Worm (Caenorhabditis elegans) whole organism, L1 larva: Measurements from ENCODE around the gene C34D10.5.

ENCODE experiments used
- C16A3.4 ChIP-seq: fragments of 150-350 bp; optimal IDR thresholded peaks from 2 replicates; lab custom pipeline; 2014; ENCODE audit warnings: missing biosample characterization, missing genetic modification characterization
- C34B4.2 ChIP-seq: sonication (generic microtip); optimal IDR thresholded peaks from 2 replicates; lab custom pipeline; 2017; ENCODE audit warnings: mild to moderate bottlenecking, missing genetic modification characterization, missing compliant biosample characterization
- F16B12.6 ChIP-seq: fragments of 150-350 bp; optimal IDR thresholded peaks from 2 replicates; lab custom pipeline; 2014; ENCODE audit warnings: missing biosample characterization, missing genetic modification characterization
- aha-1 ChIP-seq: fragments of 150-350 bp; optimal IDR thresholded peaks from 2 replicates; lab custom pipeline; 2014; ENCODE audit warnings: missing biosample characterization, missing genetic modification characterization
- alr-1 ChIP-seq: fragments of 200-800 bp; sonication (Bioruptor generic); optimal IDR thresholded peaks from 2 replicates; lab custom pipeline; 2018; ENCODE audit warnings: borderline replicate concordance, mild to moderate bottlenecking, missing genetic modification characterization, missing compliant biosample characterization
- aly-2 ChIP-seq: fragments of 150-350 bp; optimal IDR thresholded peaks from 2 replicates; lab custom pipeline; 2014; ENCODE audit warnings: missing biosample characterization, missing genetic modification characterization
- ama-1 ChIP-seq: fragments of 150-350 bp; optimal IDR thresholded peaks from 2 replicates; lab custom pipeline; 2014
- blmp-1 ChIP-seq: fragments of 150-350 bp; optimal IDR thresholded peaks from 2 replicates; lab custom pipeline; 2014; ENCODE audit warnings: missing biosample characterization, missing genetic modification characterization
- ceh-82 ChIP-seq, 3 experiments: fragments of 150-350 bp in 1 of 3; sonication (generic microtip) in 2 of 3; optimal IDR thresholded peaks; 2 replicates each; lab custom pipeline; 2014 to 2017; ENCODE audit warnings: missing biosample characterization in 3 of 3, missing genetic modification characterization in 3 of 3
- ces-1 ChIP-seq: fragments of 150-350 bp; optimal IDR thresholded peaks from 2 replicates; lab custom pipeline; 2014; ENCODE audit warnings: missing biosample characterization, missing genetic modification reagents, missing genetic modification characterization
- dsc-1 ChIP-seq: sonication (generic microtip); optimal IDR thresholded peaks from 2 replicates; lab custom pipeline; 2016; ENCODE audit warnings: mild to moderate bottlenecking, missing genetic modification characterization, missing compliant biosample characterization
- efl-1 ChIP-seq, 4 experiments: fragments of 150-350 bp; optimal IDR thresholded peaks in 3 of 4; peaks in 1 of 4; 1 replicate in 1 of 4; 2 replicates in 3 of 4; lab custom pipeline; 2014; ENCODE audit warnings: missing biosample characterization in 2 of 4, missing genetic modification characterization in 2 of 4, missing genetic modification reagents in 2 of 4
- ets-5 ChIP-seq: fragments of 200-800 bp; sonication (Bioruptor generic); IDR thresholded peaks from 2 replicates; pipeline ENCODE4 v1.3.6; 2022; ENCODE audit warnings: missing genetic modification characterization, missing compliant biosample characterization
- fkh-4 ChIP-seq: sonication (generic microtip); optimal IDR thresholded peaks from 2 replicates; lab custom pipeline; 2016; ENCODE audit warnings: missing compliant biosample characterization, missing genetic modification characterization, borderline replicate concordance
- fkh-8 ChIP-seq: sonication (generic microtip); optimal IDR thresholded peaks from 2 replicates; lab custom pipeline; 2016; ENCODE audit warnings: mild to moderate bottlenecking, missing genetic modification characterization, missing compliant biosample characterization
- fos-1 ChIP-seq: fragments of 150-350 bp; optimal IDR thresholded peaks from 2 replicates; lab custom pipeline; 2014; ENCODE audit warnings: missing biosample characterization, missing genetic modification characterization
- hpl-2 ChIP-seq: fragments of 150-350 bp; optimal IDR thresholded peaks from 2 replicates; lab custom pipeline; 2014; ENCODE audit warnings: missing biosample characterization, missing genetic modification reagents, missing genetic modification characterization
- irx-1 ChIP-seq: sonication (generic microtip); optimal IDR thresholded peaks from 2 replicates; lab custom pipeline; 2016; ENCODE audit warnings: missing genetic modification characterization, missing compliant biosample characterization
- jun-1 ChIP-seq: fragments of 150-350 bp; optimal IDR thresholded peaks from 2 replicates; lab custom pipeline; 2014; ENCODE audit warnings: missing biosample characterization, missing genetic modification reagents, missing genetic modification characterization
- lin-13 ChIP-seq: fragments of 150-350 bp; optimal IDR thresholded peaks from 2 replicates; lab custom pipeline; 2014; ENCODE audit warnings: missing biosample characterization, missing genetic modification reagents, missing genetic modification characterization
- lin-35 ChIP-seq, 2 experiments: fragments of 150-350 bp; optimal IDR thresholded peaks; 2 replicates each; lab custom pipeline; 2014; ENCODE audit warnings: missing biosample characterization in 2 of 2, missing genetic modification characterization in 2 of 2, missing genetic modification reagents in 2 of 2
- lsy-2 ChIP-seq, 2 experiments: fragments of 150-350 bp; optimal IDR thresholded peaks; 2 replicates each; lab custom pipeline; 2014; ENCODE audit warnings: missing biosample characterization in 2 of 2, missing genetic modification characterization in 2 of 2
- mab-9 ChIP-seq: fragments of 200-800 bp; sonication (Bioruptor generic); IDR thresholded peaks from 2 replicates; pipeline ENCODE4 v1.3.6; 2022; ENCODE audit warnings: missing genetic modification reagents, missing genetic modification characterization, missing compliant biosample characterization
- mdl-1 ChIP-seq, 2 experiments: fragments of 150-350 bp; optimal IDR thresholded peaks; 2 replicates each; lab custom pipeline; 2014 to 2017; ENCODE audit warnings: missing biosample characterization in 2 of 2, missing genetic modification characterization in 2 of 2, inconsistent platforms in 1 of 2
- mef-2 ChIP-seq: fragments of 150-350 bp; optimal IDR thresholded peaks from 2 replicates; lab custom pipeline; 2014; ENCODE audit warnings: missing biosample characterization, missing genetic modification characterization
- nhr-11 ChIP-seq: fragments of 150-350 bp; optimal IDR thresholded peaks from 2 replicates; lab custom pipeline; 2014; ENCODE audit warnings: missing biosample characterization, missing genetic modification characterization
- nhr-19 ChIP-seq: fragments of 200-800 bp; sonication (Bioruptor generic); conservative IDR thresholded peaks from 2 replicates; pipeline ENCODE4 v1.3.6; 2022; ENCODE audit warnings: missing genetic modification characterization, missing compliant biosample characterization
- nhr-20 ChIP-seq: sonication (generic microtip); optimal IDR thresholded peaks from 2 replicates; lab custom pipeline; 2016; ENCODE audit warnings: mild to moderate bottlenecking, missing genetic modification characterization, missing compliant biosample characterization
- nhr-28 ChIP-seq: fragments of 150-350 bp; optimal IDR thresholded peaks from 2 replicates; lab custom pipeline; 2014; ENCODE audit warnings: missing biosample characterization, missing genetic modification characterization
- nhr-47 ChIP-seq: sonication (generic microtip); optimal IDR thresholded peaks from 2 replicates; lab custom pipeline; 2016; ENCODE audit warnings: mild to moderate bottlenecking, missing genetic modification characterization, moderate library complexity, missing compliant biosample characterization
- nhr-71 ChIP-seq: sonication (generic microtip); optimal IDR thresholded peaks from 2 replicates; lab custom pipeline; 2016; ENCODE audit warnings: mild to moderate bottlenecking, missing genetic modification characterization, moderate library complexity, missing compliant biosample characterization
- nhr-76 ChIP-seq: sonication (generic microtip); optimal IDR thresholded peaks from 2 replicates; lab custom pipeline; 2017; ENCODE audit warnings: missing biosample characterization, missing genetic modification characterization
- nhr-85 ChIP-seq: sonication (generic microtip); peaks from one replicate; lab custom pipeline; 2016; ENCODE audit warnings: missing genetic modification characterization, inconsistent platforms, missing compliant biosample characterization
- nhr-90 ChIP-seq: sonication (generic microtip); optimal IDR thresholded peaks from 2 replicates; lab custom pipeline; 2016; ENCODE audit warnings: mild to moderate bottlenecking, missing genetic modification characterization, missing compliant biosample characterization; ENCODE audit not compliant: poor library complexity
- pag-3 ChIP-seq: sonication (generic microtip); optimal IDR thresholded peaks from 2 replicates; lab custom pipeline; 2017; ENCODE audit warnings: missing genetic modification characterization, mild to moderate bottlenecking, missing compliant biosample characterization, antibody characterized with exemption, borderline replicate concordance; ENCODE audit not compliant: insufficient read depth
- pax-3 ChIP-seq: fragments of 200-800 bp; sonication (Bioruptor generic); optimal IDR thresholded peaks from 2 replicates; lab custom pipeline; 2018; ENCODE audit warnings: mild to moderate bottlenecking, missing genetic modification characterization, moderate library complexity, missing compliant biosample characterization
- snpc-4 ChIP-seq: fragments of 150-350 bp; optimal IDR thresholded peaks from 2 replicates; lab custom pipeline; 2014; ENCODE audit warnings: missing biosample characterization, missing genetic modification characterization
- sox-4 ChIP-seq: sonication (generic microtip); optimal IDR thresholded peaks from 2 replicates; lab custom pipeline; 2016; ENCODE audit warnings: missing genetic modification characterization, missing compliant biosample characterization
- tbx-2 ChIP-seq: sonication (generic microtip); optimal IDR thresholded peaks from 2 replicates; lab custom pipeline; 2016; ENCODE audit warnings: missing genetic modification characterization, missing compliant biosample characterization
- unc-130 ChIP-seq: fragments of 150-350 bp; optimal IDR thresholded peaks from 2 replicates; lab custom pipeline; 2017; ENCODE audit warnings: missing biosample characterization, missing genetic modification characterization, inconsistent platforms
- unc-30 ChIP-seq: sonication (generic microtip); optimal IDR thresholded peaks from 2 replicates; lab custom pipeline; 2017; ENCODE audit warnings: missing biosample characterization, missing genetic modification characterization
- unc-86 ChIP-seq: sonication (generic microtip); optimal IDR thresholded peaks from 2 replicates; lab custom pipeline; 2016; ENCODE audit warnings: missing genetic modification characterization, missing compliant biosample characterization
- vab-15 ChIP-seq: sonication (generic microtip); optimal IDR thresholded peaks from 2 replicates; lab custom pipeline; 2017; ENCODE audit warnings: missing genotype, mild to moderate bottlenecking, missing genetic modification characterization, missing compliant biosample characterization
- xbp-1 ChIP-seq: sonication (generic microtip); optimal IDR thresholded peaks from 2 replicates; lab custom pipeline; 2016; ENCODE audit warnings: missing genetic modification characterization, missing compliant biosample characterization
- zag-1 ChIP-seq: fragments of 150-350 bp; optimal IDR thresholded peaks from 2 replicates; lab custom pipeline; 2014; ENCODE audit warnings: missing biosample characterization, missing genetic modification characterization
- zip-4 ChIP-seq: fragments of 200-800 bp; sonication (Bioruptor generic); optimal IDR thresholded peaks from 2 replicates; lab custom pipeline; 2018; ENCODE audit warnings: mild to moderate bottlenecking, missing genetic modification characterization, moderate library complexity, missing compliant biosample characterization
- ztf-4 ChIP-seq: fragments of 150-350 bp; optimal IDR thresholded peaks from 2 replicates; lab custom pipeline; 2014; ENCODE audit warnings: missing biosample characterization, missing genetic modification characterization

C34D10.5 gene

ce11 chrX:8026709-8027108 lies 8.9 kb downstream of the C34D10.5 start (continued):
- TF ChIP-seq ets-5 (no peak), pag-3 (tag; lab: Kevin White, UChicago) (peak; percentile 4), jun-1 (tag; lab: Kevin White, UChicago) (no peak), mef-2 (tag; lab: Kevin White, UChicago) (no peak), pax-3 (tag; lab: Kevin White, UChicago) (no peak), aha-1 (tag; lab: Kevin White, UChicago) (no peak), ces-1 (GFP tag; lab: Kevin White, UChicago) (no peak), lsy-2 (tag; optimal IDR thresholded peaks at IDR 0.05; lab: Kevin White, UChicago) (peak; percentile 9 to 19), ztf-4 (no peak), nhr-19 (GFP tag; lab: Robert Waterston, UW) (peak; percentile 44), nhr-47 (tag; lab: Kevin White, UChicago) (no peak), zip-4 (no peak), zag-1 (tag; lab: Kevin White, UChicago) (no peak), hpl-2 (GFP tag; lab: Kevin White, UChicago) (no peak), alr-1 (no peak), ama-1 (no peak), mab-9 (no peak), lin-13 (GFP tag; lab: Kevin White, UChicago) (no peak), fkh-4 (tag; lab: Kevin White, UChicago) (no peak), fos-1 (no peak), efl-1 (optimal IDR thresholded peaks at IDR 0.05; lab: Kevin White, UChicago) (no peak), efl-1 (GFP tag; optimal IDR thresholded peaks at IDR 0.05 in 1 of 2; lab: Kevin White, UChicago) (peak in 1 of 2 experiments; percentile 34), dsc-1 (tag; lab: Kevin White, UChicago) (no peak), nhr-28 (no peak)

ce11 chrX:8027509-8027908 lies 9.7 kb downstream of the C34D10.5 start:
- TF ChIP-seq lin-35 (GFP tag; optimal IDR thresholded peaks at IDR 0.05; lab: Kevin White, UChicago) (peak in 1 of 2 experiments; percentile 1), efl-1 (optimal IDR thresholded peaks at IDR 0.05; lab: Kevin White, UChicago) (peak in 1 of 2 experiments; percentile 7), efl-1 (GFP tag; optimal IDR thresholded peaks at IDR 0.05 in 1 of 2; lab: Kevin White, UChicago) (peak; percentile 50 to 93), mab-9 (0 out of 2 replicates have a peak, but pooled peaks have one; percentile 6), aly-2 (tag; lab: Kevin White, UChicago) (no peak), fkh-4 (tag; lab: Kevin White, UChicago) (no peak)
- TF ChIP-seq, all 84 proteins: peak for 3

- TF ChIP-seq unc-86 (tag; lab: Kevin White, UChicago) (peak; percentile 37), efl-1 (optimal IDR thresholded peaks at IDR 0.05; lab: Kevin White, UChicago) (peak; percentile 48 to 58), efl-1 (GFP tag; optimal IDR thresholded peaks at IDR 0.05 in 1 of 2; lab: Kevin White, UChicago) (peak in 1 of 2 experiments; percentile 63), ama-1 (peak; percentile 15), pag-3 (tag; lab: Kevin White, UChicago) (no peak), lin-13 (GFP tag; lab: Kevin White, UChicago) (peak; percentile 50), unc-30 (tag; lab: Kevin White, UChicago) (no peak), ceh-82 (tag; optimal IDR thresholded peaks at IDR 0.05; lab: Kevin White, UChicago) (peak; percentile 46 to 65 (median 56)), nhr-71 (tag; lab: Kevin White, UChicago) (peak; percentile 90), nhr-11 (tag; lab: Kevin White, UChicago) (no peak), sox-4 (tag; lab: Kevin White, UChicago) (no peak), nhr-90 (tag; lab: Kevin White, UChicago) (peak; percentile 63), nhr-76 (tag; lab: Kevin White, UChicago) (no peak), jun-1 (tag; lab: Kevin White, UChicago) (peak; percentile 40), mdl-1 (tag; optimal IDR thresholded peaks at IDR 0.05; lab: Kevin White, UChicago) (peak in 1 of 2 experiments; percentile 83), unc-130 (tag; lab: Kevin White, UChicago) (peak; percentile 87), dsc-1 (tag; lab: Kevin White, UChicago) (peak; percentile 48), tbx-2 (tag; lab: Kevin White, UChicago) (peak; percentile 80), xbp-1 (tag; lab: Kevin White, UChicago) (peak; percentile 85), nhr-20 (peak; percentile 88), nhr-47 (tag; lab: Kevin White, UChicago) (peak; percentile 71), F16B12.6 (tag; lab: Kevin White, UChicago) (peak; percentile 21), lin-35 (GFP tag; optimal IDR thresholded peaks at IDR 0.05; lab: Kevin White, UChicago) (peak; percentile 65 to 76), lsy-2 (tag; optimal IDR thresholded peaks at IDR 0.05; lab: Kevin White, UChicago) (peak; percentile 71 to 74), C34B4.2 (tag; lab: Kevin White, UChicago) (no peak), vab-15 (tag; lab: Kevin White, UChicago) (no peak), snpc-4 (tag; lab: Kevin White, UChicago) (peak; percentile 31), nhr-85 (tag; lab: Kevin White, UChicago) (peak; percentile 91), irx-1 (tag; lab: Kevin White, UChicago) (peak; percentile 16), C16A3.4 (tag; lab: Kevin White, UChicago) (peak; percentile 79), fos-1 (peak; percentile 5), blmp-1 (tag; lab: Kevin White, UChicago) (peak; percentile 85), fkh-8 (tag; lab: Kevin White, UChicago) (peak; percentile 60)
Measured at ce11 chrX:8029080-8029479, 11.3 kb downstream of the C34D10.5 start, which contains the start of gene C34D10.1. Gene C34D10.1, plus strand, starts transcription at chrX:8029479.
